Fruit fly (Drosophila melanogaster): ENCODE measurements around the gene Zmynd10.

DNA sequence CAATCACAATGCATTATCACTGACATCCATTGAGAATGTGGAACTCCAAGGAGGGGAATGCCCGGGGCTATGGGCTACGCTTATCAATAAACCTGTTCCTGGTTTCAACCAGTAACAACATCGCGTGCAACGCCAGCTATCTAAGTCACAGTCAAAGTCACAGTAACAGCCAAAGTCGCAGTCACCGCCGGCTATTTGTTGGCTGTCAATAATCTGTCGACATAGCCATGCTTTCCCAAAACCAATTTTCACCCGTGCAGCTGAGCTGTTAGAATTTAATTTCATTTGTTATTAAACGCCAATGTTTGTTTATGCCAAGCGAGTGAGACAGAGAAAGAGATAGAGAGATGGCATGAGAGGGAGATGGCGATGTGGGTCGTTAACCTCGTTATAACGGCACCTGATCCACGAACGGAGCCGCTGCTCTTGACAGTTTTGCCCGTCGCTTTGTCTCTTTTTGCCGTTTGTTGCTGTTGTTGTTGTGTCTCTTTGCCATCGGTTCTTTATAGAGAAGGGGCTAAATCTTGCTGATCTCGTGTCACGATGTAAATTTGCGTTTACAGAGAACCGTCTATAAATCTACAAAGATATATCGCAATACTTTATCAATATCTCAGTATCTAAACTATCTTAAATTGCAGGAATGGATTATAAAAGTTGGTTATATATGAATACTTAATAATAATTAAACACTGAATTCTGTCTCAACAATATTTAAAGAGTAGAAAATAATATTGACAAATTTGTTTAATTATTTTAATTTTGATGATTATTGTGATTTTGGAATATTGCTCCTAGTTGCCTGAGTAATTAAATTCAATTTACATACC is 6.1 kb upstream of the Zmynd10 start:
- TF ChIP-seq Oli (tag; optimal IDR thresholded peaks at IDR 0.05) (no peak), CG9215 (GFP tag; IDR thresholded peaks at IDR 0.05) (no peak), Blimp-1 (GFP tag; optimal IDR thresholded peaks at IDR 0.05) (peak; percentile 62), row (GFP tag; IDR thresholded peaks at IDR 0.05) (peak; percentile 54), Hr78 (GFP tag; optimal IDR thresholded peaks at IDR 0.05) (no peak), run (tag; optimal IDR thresholded peaks at IDR 0.05) (no peak), pzg (GFP tag; optimal IDR thresholded peaks at IDR 0.05) (no peak), gro (GFP tag; optimal IDR thresholded peaks at IDR 0.05) (no peak), Hand (GFP tag; optimal IDR thresholded peaks at IDR 0.05) (no peak), CG17359 (tag; optimal IDR thresholded peaks at IDR 0.05) (no peak), dimm (GFP tag; IDR thresholded peaks at IDR 0.05) (no peak)
